Fruit fly (Drosophila melanogaster) whole organism, pupa: ENCODE measurements around the gene CG34039.

Experiments used
- CG12605 ChIP-seq: fragments of 200-800 bp; sonication (Bioruptor generic); IDR thresholded peaks from 2 replicates; pipeline ENCODE4 v1.3.6; 2022; ENCODE audit warnings: missing biosample characterization, missing genetic modification characterization
- CG17806 ChIP-seq: fragments of 200-800 bp; sonication (Bioruptor generic); optimal IDR thresholded peaks from 2 replicates; lab custom pipeline; 2018; ENCODE audit warnings: missing biosample characterization, mild to moderate bottlenecking, missing genetic modification characterization, moderate library complexity
- CG8301 ChIP-seq: fragments of 200-800 bp; sonication (Bioruptor generic); optimal IDR thresholded peaks from 2 replicates; lab custom pipeline; 2018; ENCODE audit warnings: missing biosample characterization, mild to moderate bottlenecking, missing genetic modification characterization
- D1 ChIP-seq: fragments of 200-800 bp; sonication (Bioruptor generic); optimal IDR thresholded peaks from 2 replicates; lab custom pipeline; 2018; ENCODE audit warnings: missing biosample characterization, mild to moderate bottlenecking, missing genetic modification characterization, moderate library complexity
- EcR ChIP-seq: fragments of 200-800 bp; sonication (Bioruptor generic); optimal IDR thresholded peaks from 3 replicates; lab custom pipeline; 2019; ENCODE audit warnings: missing biosample characterization, missing genetic modification characterization, mild to moderate bottlenecking, moderate library complexity, missing genetic modification reagents
- Ets98B ChIP-seq: fragments of 200-800 bp; sonication (Bioruptor generic); IDR thresholded peaks from 2 replicates; pipeline ENCODE4 v1.3.6; 2022; ENCODE audit warnings: missing biosample characterization, missing genetic modification characterization
- Pif1A ChIP-seq: fragments of 200-800 bp; sonication (Bioruptor generic); optimal IDR thresholded peaks from 3 replicates; lab custom pipeline; 2016; ENCODE audit warnings: missing biosample characterization, missing genetic modification characterization

DNA sequence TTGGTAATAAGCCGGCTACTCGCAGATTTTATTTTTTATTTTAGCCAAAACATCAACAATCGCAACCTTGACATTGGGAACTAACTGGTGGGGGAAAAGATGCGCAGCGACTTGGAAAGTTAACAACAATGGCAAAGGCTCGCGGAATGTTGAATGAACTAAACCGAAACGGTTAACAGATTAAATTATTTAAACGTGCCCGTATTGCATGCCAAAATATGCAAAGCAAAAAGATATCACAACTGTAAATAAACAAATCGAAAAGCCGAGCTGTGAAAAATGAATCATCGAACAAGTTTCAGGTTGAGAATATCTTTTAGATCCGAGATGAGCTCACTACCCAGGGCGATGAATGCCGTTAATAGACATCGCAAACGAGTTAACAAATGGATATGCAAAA is 26.7 kb upstream of the CG34039 start:
- TF ChIP-seq CG12605 (GFP tag; lab: Robert Waterston, UW) (no peak), EcR (no peak), D1 (tag; lab: Kevin White, UChicago) (no peak), Pif1A (GFP tag; lab: Kevin White, UChicago) (no peak), CG8301 (no peak), Ets98B (GFP tag; lab: Robert Waterston, UW) (no peak), CG17806 (tag; lab: Kevin White, UChicago) (no peak)
